Worm (Caenorhabditis elegans) whole organism, L3 larva: ENCODE data around the gene T14B4.5.
A peak's percentile ranks its signal among the peaks of the same experiment; 100 is the strongest.

Experiments
- R02D3.7 ChIP-seq: fragments of 150-350 bp; optimal IDR thresholded peaks from 2 replicates; lab custom pipeline; 2014; ENCODE audit warnings: missing biosample characterization, missing genetic modification characterization
- ZK546.5 ChIP-seq: sonication (generic microtip); optimal IDR thresholded peaks from 2 replicates; lab custom pipeline; 2017; ENCODE audit warnings: missing biosample characterization, missing genetic modification characterization
- aly-2 ChIP-seq: fragments of 150-350 bp; optimal IDR thresholded peaks from 2 replicates; lab custom pipeline; 2014; ENCODE audit warnings: missing biosample characterization, missing genetic modification characterization
- ama-1 ChIP-seq: fragments of 150-350 bp; optimal IDR thresholded peaks from 2 replicates; lab custom pipeline; 2018
- ceh-16 ChIP-seq: sonication (generic microtip); optimal IDR thresholded peaks from 2 replicates; lab custom pipeline; 2017; ENCODE audit warnings: missing biosample characterization, missing genetic modification characterization
- ceh-28 ChIP-seq: fragments of 150-350 bp; optimal IDR thresholded peaks from 2 replicates; lab custom pipeline; 2014; ENCODE audit warnings: missing biosample characterization, missing genetic modification reagents, missing genetic modification characterization
- ceh-82 ChIP-seq: fragments of 150-350 bp; optimal IDR thresholded peaks from 2 replicates; lab custom pipeline; 2014; ENCODE audit warnings: missing biosample characterization, missing genetic modification characterization
- ceh-9 ChIP-seq: sonication (generic microtip); optimal IDR thresholded peaks from 2 replicates; lab custom pipeline; 2018; ENCODE audit warnings: missing biosample characterization, missing genetic modification characterization
- daf-12 ChIP-seq: fragments of 150-350 bp; optimal IDR thresholded peaks from 2 replicates; lab custom pipeline; 2014; ENCODE audit warnings: missing biosample characterization, missing genetic modification reagents, missing genetic modification characterization
- egl-27 ChIP-seq: sonication (generic microtip); optimal IDR thresholded peaks from 4 replicates; lab custom pipeline; 2017; ENCODE audit warnings: missing biosample characterization, missing genetic modification reagents, missing genetic modification characterization
- egl-5 ChIP-seq: fragments of 150-350 bp; optimal IDR thresholded peaks from 2 replicates; lab custom pipeline; 2017; ENCODE audit warnings: missing biosample characterization, missing genetic modification reagents, missing genetic modification characterization, inconsistent platforms
- elt-1 ChIP-seq: fragments of 150-350 bp; optimal IDR thresholded peaks from 2 replicates; lab custom pipeline; 2014; ENCODE audit warnings: missing biosample characterization, missing genetic modification characterization
- elt-2 ChIP-seq: sonication (generic microtip); optimal IDR thresholded peaks from 2 replicates; lab custom pipeline; 2016; ENCODE audit warnings: missing genetic modification reagents, mild to moderate bottlenecking, missing genetic modification characterization, missing compliant biosample characterization
- elt-3 ChIP-seq, 3 experiments: fragments of 150-350 bp in 1 of 3; sonication (generic microtip) in 2 of 3; optimal IDR thresholded peaks; 2 replicates in 2 of 3; 4 replicates in 1 of 3; lab custom pipeline; 2014 to 2017; ENCODE audit warnings: missing biosample characterization in 3 of 3, missing genetic modification characterization in 3 of 3
- eor-1 ChIP-seq, 2 experiments: fragments of 150-350 bp; optimal IDR thresholded peaks; 2 replicates each; lab custom pipeline; 2014 to 2018; ENCODE audit warnings: missing biosample characterization in 2 of 2, missing genetic modification characterization in 2 of 2
- fkh-10 ChIP-seq: sonication (generic microtip); optimal IDR thresholded peaks from 2 replicates; lab custom pipeline; 2017; ENCODE audit warnings: missing biosample characterization, missing genetic modification reagents, missing genetic modification characterization
- fkh-2 ChIP-seq: fragments of 150-350 bp; optimal IDR thresholded peaks from 2 replicates; lab custom pipeline; 2014; ENCODE audit warnings: missing biosample characterization, missing genetic modification reagents, missing genetic modification characterization
- fos-1 ChIP-seq: fragments of 150-350 bp; optimal IDR thresholded peaks from 2 replicates; lab custom pipeline; 2014; ENCODE audit warnings: missing biosample characterization, missing genetic modification characterization
- hmg-11 ChIP-seq: sonication (generic microtip); optimal IDR thresholded peaks from 2 replicates; lab custom pipeline; 2016; ENCODE audit warnings: missing genetic modification characterization, missing compliant biosample characterization
- jun-1 ChIP-seq: fragments of 150-350 bp; optimal IDR thresholded peaks from 2 replicates; lab custom pipeline; 2014; ENCODE audit warnings: missing biosample characterization, missing genetic modification reagents, missing genetic modification characterization
- lin-15B ChIP-seq: fragments of 150-350 bp; optimal IDR thresholded peaks from 2 replicates; lab custom pipeline; 2014; ENCODE audit warnings: missing biosample characterization, missing genetic modification characterization
- lin-39 ChIP-seq: fragments of 150-350 bp; optimal IDR thresholded peaks from 2 replicates; lab custom pipeline; 2018; ENCODE audit warnings: missing biosample characterization, missing genetic modification reagents, missing genetic modification characterization
- lsy-12 ChIP-seq: sonication (generic microtip); optimal IDR thresholded peaks from 2 replicates; lab custom pipeline; 2016; ENCODE audit warnings: mild to moderate bottlenecking, missing genetic modification characterization, missing compliant biosample characterization
- mdl-1 ChIP-seq: fragments of 150-350 bp; optimal IDR thresholded peaks from 2 replicates; lab custom pipeline; 2014; ENCODE audit warnings: missing biosample characterization, missing genetic modification characterization
- mml-1 ChIP-seq: fragments of 150-350 bp; sonication (generic microtip); optimal IDR thresholded peaks from 3 replicates; lab custom pipeline; 2014; ENCODE audit warnings: missing biosample characterization, missing genetic modification characterization
- nfya-1 ChIP-seq: sonication (generic microtip); optimal IDR thresholded peaks from 2 replicates; lab custom pipeline; 2017; ENCODE audit warnings: missing genetic modification characterization, mild to moderate bottlenecking, missing compliant biosample characterization, antibody characterized with exemption, moderate library complexity; ENCODE audit not compliant: insufficient read depth
- nhr-11 ChIP-seq: fragments of 150-350 bp; optimal IDR thresholded peaks from 2 replicates; lab custom pipeline; 2014; ENCODE audit warnings: missing biosample characterization, missing genetic modification characterization
- nhr-12 ChIP-seq: fragments of 150-350 bp; optimal IDR thresholded peaks from 2 replicates; lab custom pipeline; 2014; ENCODE audit warnings: missing biosample characterization, missing genetic modification characterization
- nhr-23 ChIP-seq: fragments of 150-350 bp; optimal IDR thresholded peaks from 2 replicates; lab custom pipeline; 2014; ENCODE audit warnings: missing biosample characterization, missing genetic modification reagents, missing genetic modification characterization
- nhr-237 ChIP-seq: fragments of 150-350 bp; optimal IDR thresholded peaks from 2 replicates; lab custom pipeline; 2014; ENCODE audit warnings: missing biosample characterization, missing genetic modification characterization
- nhr-25 ChIP-seq: sonication (generic microtip); optimal IDR thresholded peaks from 2 replicates; lab custom pipeline; 2017; ENCODE audit warnings: missing biosample characterization, missing genetic modification characterization
- nhr-28 ChIP-seq: fragments of 150-350 bp; optimal IDR thresholded peaks from 2 replicates; lab custom pipeline; 2014; ENCODE audit warnings: missing biosample characterization, missing genetic modification characterization
- nhr-43 ChIP-seq: sonication (generic microtip); optimal IDR thresholded peaks from 2 replicates; lab custom pipeline; 2016; ENCODE audit warnings: mild to moderate bottlenecking, missing genetic modification characterization, missing compliant biosample characterization; ENCODE audit not compliant: poor library complexity, severe bottlenecking
- nhr-67 ChIP-seq: fragments of 150-350 bp; optimal IDR thresholded peaks from 2 replicates; lab custom pipeline; 2014; ENCODE audit warnings: missing biosample characterization, missing genetic modification characterization
- nhr-76 ChIP-seq: fragments of 150-350 bp; sonication (generic microtip); optimal IDR thresholded peaks from 5 replicates; lab custom pipeline; 2014; ENCODE audit warnings: missing biosample characterization, missing genetic modification characterization
- nhr-77 ChIP-seq: fragments of 150-350 bp; optimal IDR thresholded peaks from 2 replicates; lab custom pipeline; 2014; ENCODE audit warnings: missing biosample characterization, missing genetic modification characterization
- pha-4 ChIP-seq: fragments of 150-350 bp; optimal IDR thresholded peaks from 2 replicates; lab custom pipeline; 2014; ENCODE audit warnings: missing biosample characterization, missing genetic modification reagents, missing genetic modification characterization
- pqm-1 ChIP-seq: fragments of 150-350 bp; optimal IDR thresholded peaks from 2 replicates; lab custom pipeline; 2017; ENCODE audit warnings: missing biosample characterization, missing genetic modification characterization, inconsistent platforms
- sea-2 ChIP-seq: fragments of 150-350 bp; sonication (generic microtip); optimal IDR thresholded peaks from 4 replicates; lab custom pipeline; 2014; ENCODE audit warnings: missing biosample characterization, missing genetic modification reagents, missing genetic modification characterization
- skn-1 ChIP-seq: fragments of 150-350 bp; optimal IDR thresholded peaks from 2 replicates; lab custom pipeline; 2014; ENCODE audit warnings: missing biosample characterization, missing genetic modification characterization
- snpc-4 ChIP-seq: fragments of 150-350 bp; optimal IDR thresholded peaks from 2 replicates; lab custom pipeline; 2014; ENCODE audit warnings: missing biosample characterization, missing genetic modification characterization
- tbx-2 ChIP-seq: sonication (generic microtip); optimal IDR thresholded peaks from 2 replicates; lab custom pipeline; 2016; ENCODE audit warnings: mild to moderate bottlenecking, missing genetic modification characterization, missing compliant biosample characterization
- unc-39 ChIP-seq: sonication (generic microtip); optimal IDR thresholded peaks from 4 replicates; lab custom pipeline; 2017; ENCODE audit warnings: missing biosample characterization, missing genetic modification characterization
- unc-62 ChIP-seq: fragments of 150-350 bp; sonication (generic microtip); optimal IDR thresholded peaks from 4 replicates; lab custom pipeline; 2014; ENCODE audit warnings: missing biosample characterization, missing genetic modification reagents, missing genetic modification characterization
- zag-1 ChIP-seq: fragments of 150-350 bp; optimal IDR thresholded peaks from 2 replicates; lab custom pipeline; 2014; ENCODE audit warnings: missing biosample characterization, missing genetic modification characterization
- ztf-11 ChIP-seq: fragments of 150-350 bp; optimal IDR thresholded peaks from 2 replicates; lab custom pipeline; 2014; ENCODE audit warnings: missing biosample characterization, missing genetic modification characterization
- ztf-4 ChIP-seq: fragments of 150-350 bp; optimal IDR thresholded peaks from 2 replicates; lab custom pipeline; 2014; ENCODE audit warnings: missing biosample characterization, missing genetic modification characterization

Gene T14B4.5

DNA sequence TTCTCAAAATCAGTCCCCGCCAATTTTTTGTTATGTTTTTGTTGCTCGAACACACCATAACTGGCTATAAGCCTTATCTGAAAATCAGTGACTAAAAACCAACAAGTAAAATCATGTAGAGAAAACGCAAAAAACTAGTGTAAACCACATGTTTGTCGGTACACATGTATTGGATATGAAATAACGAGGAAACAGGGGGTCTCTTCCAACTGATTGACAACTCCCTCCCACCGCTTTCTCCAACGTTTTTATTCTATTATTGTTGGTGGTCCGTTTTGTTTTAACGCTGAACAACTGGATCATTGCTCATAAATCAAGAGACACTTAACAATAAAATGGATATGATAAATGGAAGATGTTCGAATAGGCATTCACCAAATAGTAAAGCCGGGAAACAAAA is 10.2 kb downstream of the T14B4.5 start:
- no peak for TF ChIP-seq snpc-4
- peak; percentile 40 for TF ChIP-seq egl-5
- no peak for TF ChIP-seq ZK546.5 (tag; lab: Kevin White, UChicago)
- TF ChIP-seq nhr-12 (tag; lab: Kevin White, UChicago): no peak
- no peak for TF ChIP-seq jun-1 (tag; lab: Kevin White, UChicago)
- TF ChIP-seq mml-1 (tag; lab: Kevin White, UChicago): no peak
- TF ChIP-seq nhr-67 (tag; lab: Kevin White, UChicago): no peak
- no peak for TF ChIP-seq R02D3.7 (tag; lab: Kevin White, UChicago)

ce11 chrII:6729331-6729730 is 12.7 kb downstream of the T14B4.5 start, which contains the start of gene T14B4.8:
Gene T14B4.8, minus strand, starts transcription at chrII:6729390.
- TF ChIP-seq nfya-1 (peak; percentile 46), tbx-2 (no peak), hmg-11 (peak; percentile 21), lsy-12 (no peak), nhr-77 (no peak)
- TF ChIP-seq, all 47 proteins: peak for 2

DNA sequence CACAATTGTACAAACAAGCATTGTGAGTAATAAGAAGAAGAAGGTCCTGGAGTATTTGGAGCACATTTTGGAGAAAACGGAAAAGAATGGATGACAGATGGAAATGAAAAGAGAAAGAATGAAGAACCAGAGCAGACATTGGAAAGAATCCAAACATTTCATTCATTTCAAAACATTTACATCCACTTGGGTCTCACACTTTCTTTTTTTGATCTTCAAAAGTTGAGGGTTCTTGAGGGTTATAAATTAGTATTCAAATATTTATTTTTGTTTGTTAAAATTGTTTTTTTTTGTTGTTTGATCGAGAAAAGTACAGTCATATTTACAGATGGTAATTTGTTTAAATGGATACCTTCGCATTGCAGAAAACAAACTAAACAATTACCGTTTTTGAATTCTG is 17.1 kb downstream of the T14B4.5 start, which contains the start of gene T14B4.9:
Gene T14B4.9 (minus strand): TSS at position 101 of the 400 bp plus-strand sequence.
- no peak for TF ChIP-seq ZK546.5 (tag; lab: Kevin White, UChicago)
- no peak for TF ChIP-seq daf-12 (tag; lab: Kevin White, UChicago)
- TF ChIP-seq ceh-82 (tag; lab: Kevin White, UChicago): no peak
- TF ChIP-seq zag-1: no peak
- TF ChIP-seq nhr-43: no peak
- TF ChIP-seq R02D3.7 (tag; lab: Kevin White, UChicago): no peak

DNA sequence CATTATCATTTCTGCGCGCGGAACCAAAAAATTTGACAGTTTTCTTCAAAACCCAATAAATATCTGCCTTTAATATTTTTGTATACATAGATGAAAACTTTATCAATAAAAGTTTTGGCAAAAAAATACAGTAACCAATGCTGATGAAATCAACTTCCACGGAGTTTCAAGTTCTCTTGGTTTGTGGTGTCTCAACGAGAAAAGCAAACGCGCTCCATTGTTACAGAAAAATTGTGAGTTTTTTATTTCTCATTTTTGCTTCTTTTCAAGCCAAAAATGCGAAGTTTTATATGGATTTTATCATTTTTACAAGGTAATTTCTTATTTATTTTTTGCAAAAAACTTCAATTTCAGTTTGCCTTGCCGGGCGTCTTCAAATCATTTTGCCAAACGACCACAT is 18.0 kb downstream of the T14B4.5 start, which contains the start of gene T14B4.3:
Gene T14B4.3 (plus strand): TSS at position 264 of the 400 bp plus-strand sequence.
- TF ChIP-seq nhr-28 (tag; lab: Kevin White, UChicago) (no peak), fos-1 (tag; lab: Kevin White, UChicago) (no peak), ztf-4 (tag; lab: Kevin White, UChicago) (no peak), egl-27 (tag; lab: Kevin White, UChicago) (no peak), ceh-16 (tag; lab: Kevin White, UChicago) (no peak), nhr-76 (tag; lab: Kevin White, UChicago) (no peak), elt-2 (peak; percentile 27), lsy-12 (peak; percentile 15), nhr-67 (tag; lab: Kevin White, UChicago) (no peak), elt-1 (tag; lab: Kevin White, UChicago) (no peak), egl-5 (peak; percentile 21), pqm-1 (tag; lab: Kevin White, UChicago) (peak; percentile 54), nhr-237 (tag; lab: Kevin White, UChicago) (no peak), skn-1 (tag; lab: Kevin White, UChicago) (no peak), tbx-2 (no peak), ama-1 (lab: Kevin White, UChicago) (no peak), lin-15B (tag; lab: Kevin White, UChicago) (peak; percentile 87), ceh-82 (tag; lab: Kevin White, UChicago) (no peak), fkh-2 (tag; lab: Kevin White, UChicago) (no peak), ceh-9 (tag; lab: Kevin White, UChicago) (no peak), ztf-11 (no peak), nhr-23 (tag; lab: Kevin White, UChicago) (peak; percentile 44), aly-2 (tag; lab: Kevin White, UChicago) (no peak), mml-1 (tag; lab: Kevin White, UChicago) (no peak), unc-39 (tag; lab: Kevin White, UChicago) (no peak), hmg-11 (no peak), mdl-1 (tag; lab: Kevin White, UChicago) (no peak), nhr-25 (tag; lab: Kevin White, UChicago) (peak; percentile 54), ZK546.5 (tag; lab: Kevin White, UChicago) (no peak), snpc-4 (peak; percentile 25), fkh-10 (GFP tag; lab: Kevin White, UChicago) (no peak), nhr-77 (no peak), R02D3.7 (tag; lab: Kevin White, UChicago) (no peak), nhr-12 (tag; lab: Kevin White, UChicago) (no peak), jun-1 (tag; lab: Kevin White, UChicago) (no peak), pha-4 (tag; lab: Kevin White, UChicago) (peak; percentile 93), nhr-11 (tag; lab: Kevin White, UChicago) (no peak), lin-39 (tag; lab: Kevin White, UChicago) (peak; percentile 17), sea-2 (GFP tag; lab: Kevin White, UChicago) (no peak), eor-1 (tag; optimal IDR thresholded peaks at IDR 0.05; lab: Kevin White, UChicago) (no peak), nfya-1 (peak; percentile 69), unc-62 (GFP tag; lab: Kevin White, UChicago) (no peak), nhr-43 (peak; percentile 69), ceh-28 (no peak), elt-3 (tag; optimal IDR thresholded peaks at IDR 0.05; lab: Kevin White, UChicago) (no peak), daf-12 (tag; lab: Kevin White, UChicago) (no peak)
